Fruit fly (Drosophila melanogaster) whole organism, prepupa: ENCODE measurements around the gene Pgant6.
A peak's percentile ranks its signal among the peaks of the same experiment; 100 is the strongest.

Experiments
- CG10631 ChIP-seq: fragments of 200-800 bp; sonication (Bioruptor generic); optimal IDR thresholded peaks from 2 replicates; lab custom pipeline; 2016; ENCODE audit warnings: missing biosample characterization, missing genetic modification characterization
- CG10669 ChIP-seq: fragments of 200-800 bp; sonication (Bioruptor generic); optimal IDR thresholded peaks from 3 replicates; lab custom pipeline; 2018; ENCODE audit warnings: missing biosample characterization, mild to moderate bottlenecking, missing genetic modification characterization, moderate library complexity
- CG11294 ChIP-seq: fragments of 200-800 bp; sonication (Bioruptor generic); IDR thresholded peaks from 2 replicates; pipeline ENCODE4 v1.3.6; 2022; ENCODE audit warnings: missing biosample characterization, missing genetic modification characterization
- CG11762 ChIP-seq: fragments of 200-800 bp; sonication (Bioruptor generic); optimal IDR thresholded peaks from 3 replicates; lab custom pipeline; 2016; ENCODE audit warnings: missing biosample characterization, missing genetic modification characterization; ENCODE audit not compliant: insufficient read depth
- CG11902 ChIP-seq: fragments of 200-800 bp; sonication (Bioruptor generic); optimal IDR thresholded peaks from 3 replicates; lab custom pipeline; 2016; ENCODE audit warnings: missing biosample characterization, missing genetic modification characterization
- CG1621 ChIP-seq: fragments of 200-800 bp; sonication (Bioruptor generic); optimal IDR thresholded peaks from 3 replicates; lab custom pipeline; 2018; ENCODE audit warnings: missing biosample characterization, mild to moderate bottlenecking, missing genetic modification characterization
- CG31627 ChIP-seq: fragments of 200-800 bp; sonication (Bioruptor generic); optimal IDR thresholded peaks from 3 replicates; lab custom pipeline; 2016; ENCODE audit warnings: missing biosample characterization, missing genetic modification characterization
- CG32006 ChIP-seq: fragments of 200-800 bp; sonication (Bioruptor generic); optimal IDR thresholded peaks from 3 replicates; lab custom pipeline; 2017; ENCODE audit warnings: missing biosample characterization, mild to moderate bottlenecking, missing genetic modification characterization
- CG34406 ChIP-seq: fragments of 200-800 bp; sonication (Bioruptor generic); optimal IDR thresholded peaks from 3 replicates; lab custom pipeline; 2016; ENCODE audit warnings: missing biosample characterization, missing genetic modification characterization
- CG4318 ChIP-seq: fragments of 200-800 bp; sonication (Bioruptor generic); optimal IDR thresholded peaks from 3 replicates; lab custom pipeline; 2017; ENCODE audit warnings: missing biosample characterization, mild to moderate bottlenecking, missing genetic modification characterization
- CG6163 ChIP-seq: fragments of 200-800 bp; sonication (Bioruptor generic); IDR thresholded peaks from 3 replicates; pipeline ENCODE4 v1.3.6; 2022; ENCODE audit warnings: missing biosample characterization, missing genetic modification characterization
- CG6276 ChIP-seq: fragments of 200-800 bp; sonication (Bioruptor generic); optimal IDR thresholded peaks from 2 replicates; lab custom pipeline; 2017; ENCODE audit warnings: missing biosample characterization, mild to moderate bottlenecking, missing genetic modification characterization
- CG6792 ChIP-seq: fragments of 200-800 bp; sonication (Bioruptor generic); optimal IDR thresholded peaks from 3 replicates; lab custom pipeline; 2016; ENCODE audit warnings: missing biosample characterization, missing genetic modification characterization
- CG6808 ChIP-seq: fragments of 200-800 bp; sonication (Bioruptor generic); optimal IDR thresholded peaks from 3 replicates; lab custom pipeline; 2017; ENCODE audit warnings: missing biosample characterization, missing genetic modification characterization, mild to moderate bottlenecking, moderate library complexity, missing genetic modification reagents
- CG6854 ChIP-seq: fragments of 200-800 bp; sonication (Bioruptor generic); optimal IDR thresholded peaks from 2 replicates; lab custom pipeline; 2017; ENCODE audit warnings: missing biosample characterization, mild to moderate bottlenecking, missing genetic modification characterization
- CG7368 ChIP-seq: fragments of 200-800 bp; sonication (Bioruptor generic); optimal IDR thresholded peaks from 3 replicates; lab custom pipeline; 2016; ENCODE audit warnings: missing biosample characterization, missing genetic modification characterization
- CG8119 ChIP-seq: fragments of 200-800 bp; sonication (Bioruptor generic); IDR thresholded peaks from 3 replicates; pipeline ENCODE4 v1.3.6; 2022; ENCODE audit warnings: missing biosample characterization, missing genetic modification characterization
- CG8319 ChIP-seq: fragments of 200-800 bp; sonication (Bioruptor generic); optimal IDR thresholded peaks from 3 replicates; lab custom pipeline; 2016; ENCODE audit warnings: missing biosample characterization, missing genetic modification characterization
- CG8632 ChIP-seq: fragments of 200-800 bp; sonication (Bioruptor generic); optimal IDR thresholded peaks from 3 replicates; lab custom pipeline; 2016; ENCODE audit warnings: missing biosample characterization, missing genetic modification characterization
- CG9139 ChIP-seq: fragments of 200-800 bp; sonication (Bioruptor generic); optimal IDR thresholded peaks from 3 replicates; lab custom pipeline; 2017; ENCODE audit warnings: missing biosample characterization, mild to moderate bottlenecking, missing genetic modification characterization
- Eip75B ChIP-seq: fragments of 200-800 bp; sonication (Bioruptor generic); optimal IDR thresholded peaks from 3 replicates; lab custom pipeline; 2016; ENCODE audit warnings: missing biosample characterization, missing genetic modification characterization
- Eip78C ChIP-seq: fragments of 200-800 bp; sonication (Bioruptor generic); peaks from one replicate; lab custom pipeline; 2016; ENCODE audit warnings: missing biosample characterization, missing genetic modification characterization
- Eip93F ChIP-seq: fragments of 200-800 bp; sonication (Bioruptor generic); optimal IDR thresholded peaks from 2 replicates; lab custom pipeline; 2016; ENCODE audit warnings: missing biosample characterization, mild to moderate bottlenecking, missing genetic modification characterization
- Hr38 ChIP-seq: sonication (Bioruptor generic); optimal IDR thresholded peaks from 2 replicates; lab custom pipeline; 2016; ENCODE audit warnings: missing biosample characterization, missing genetic modification characterization
- Hr4 ChIP-seq: fragments of 200-800 bp; sonication (Bioruptor generic); optimal IDR thresholded peaks from 3 replicates; lab custom pipeline; 2016; ENCODE audit warnings: missing biosample characterization, missing genetic modification characterization
- Lpt ChIP-seq: fragments of 200-800 bp; sonication (Bioruptor generic); optimal IDR thresholded peaks from 3 replicates; lab custom pipeline; 2016; ENCODE audit warnings: missing biosample characterization, missing genetic modification characterization
- Met ChIP-seq: fragments of 200-800 bp; sonication (Bioruptor generic); optimal IDR thresholded peaks from 3 replicates; lab custom pipeline; 2016; ENCODE audit warnings: missing biosample characterization, missing genetic modification characterization
- Smox ChIP-seq: fragments of 200-800 bp; sonication (Bioruptor generic); optimal IDR thresholded peaks from 3 replicates; lab custom pipeline; 2016; ENCODE audit warnings: missing biosample characterization, missing genetic modification characterization
- Sox102F ChIP-seq: fragments of 200-800 bp; sonication (Bioruptor generic); optimal IDR thresholded peaks from 2 replicates; lab custom pipeline; 2016; ENCODE audit warnings: missing biosample characterization, mild to moderate bottlenecking, missing genetic modification characterization
- Sox14 ChIP-seq: fragments of 200-800 bp; sonication (Bioruptor generic); optimal IDR thresholded peaks from 3 replicates; lab custom pipeline; 2016; ENCODE audit warnings: missing biosample characterization, missing genetic modification characterization
- Sox15 ChIP-seq: fragments of 200-800 bp; sonication (Bioruptor generic); optimal IDR thresholded peaks from 3 replicates; lab custom pipeline; 2016; ENCODE audit warnings: missing biosample characterization, missing genetic modification characterization
- acj6 ChIP-seq: fragments of 200-800 bp; sonication (Bioruptor generic); optimal IDR thresholded peaks from 3 replicates; lab custom pipeline; 2016; ENCODE audit warnings: missing biosample characterization, missing genetic modification characterization
- cyc ChIP-seq: fragments of 200-800 bp; sonication (Bioruptor generic); optimal IDR thresholded peaks from 3 replicates; lab custom pipeline; 2016; ENCODE audit warnings: missing biosample characterization, missing genetic modification characterization
- dac ChIP-seq: fragments of 200-800 bp; sonication (Bioruptor generic); optimal IDR thresholded peaks from 2 replicates; lab custom pipeline; 2017; ENCODE audit warnings: missing biosample characterization, mild to moderate bottlenecking, missing genetic modification characterization
- dsx ChIP-seq: fragments of 200-800 bp; optimal IDR thresholded peaks from 3 replicates; lab custom pipeline; 2019; ENCODE audit warnings: missing biosample characterization, mild to moderate bottlenecking, missing genetic modification characterization, moderate library complexity; ENCODE audit not compliant: poor library complexity, severe bottlenecking
- esn ChIP-seq: fragments of 200-800 bp; sonication (Bioruptor generic); optimal IDR thresholded peaks from 2 replicates; lab custom pipeline; 2016; ENCODE audit warnings: missing biosample characterization, mild to moderate bottlenecking, missing genetic modification characterization, moderate library complexity
- fd59A ChIP-seq: fragments of 200-800 bp; sonication (Bioruptor generic); optimal IDR thresholded peaks from 2 replicates; lab custom pipeline; 2017; ENCODE audit warnings: missing biosample characterization, mild to moderate bottlenecking, missing genetic modification characterization, missing genetic modification reagents
- fkh ChIP-seq: fragments of 200-800 bp; sonication (Bioruptor generic); optimal IDR thresholded peaks from 3 replicates; lab custom pipeline; 2017; ENCODE audit warnings: missing biosample characterization, mild to moderate bottlenecking, missing genetic modification characterization, moderate library complexity
- lz ChIP-seq: fragments of 200-800 bp; sonication (Bioruptor generic); optimal IDR thresholded peaks from 3 replicates; lab custom pipeline; 2016; ENCODE audit warnings: missing biosample characterization, missing genetic modification characterization
- net ChIP-seq: fragments of 200-800 bp; sonication (Bioruptor generic); optimal IDR thresholded peaks from 3 replicates; lab custom pipeline; 2016; ENCODE audit warnings: missing biosample characterization, missing genetic modification characterization
- pdm3 ChIP-seq: fragments of 200-800 bp; sonication (Bioruptor generic); optimal IDR thresholded peaks from 3 replicates; lab custom pipeline; 2016; ENCODE audit warnings: missing biosample characterization, missing genetic modification characterization
- salr ChIP-seq, 2 experiments: fragments of 200-800 bp; sonication (Bioruptor generic); optimal IDR thresholded peaks; 3 replicates each; lab custom pipeline; 2016 to 2018; ENCODE audit warnings: missing biosample characterization in 2 of 2, missing genetic modification characterization in 2 of 2, mild to moderate bottlenecking in 1 of 2
- spab ChIP-seq: fragments of 200-800 bp; sonication (Bioruptor generic); optimal IDR thresholded peaks from 2 replicates; lab custom pipeline; 2017; ENCODE audit warnings: missing biosample characterization, mild to moderate bottlenecking, missing genetic modification characterization, missing genetic modification reagents
- ss ChIP-seq, 2 experiments: fragments of 200-800 bp; sonication (Bioruptor generic); optimal IDR thresholded peaks; 2 replicates in 1 of 2; 3 replicates in 1 of 2; lab custom pipeline; 2017 to 2018; ENCODE audit warnings: mild to moderate bottlenecking in 2 of 2, missing biosample characterization in 2 of 2, missing genetic modification characterization in 2 of 2, moderate library complexity in 1 of 2
- topi ChIP-seq: fragments of 200-800 bp; sonication (Bioruptor generic); optimal IDR thresholded peaks from 3 replicates; lab custom pipeline; 2016; ENCODE audit warnings: missing biosample characterization, missing genetic modification characterization
- vri ChIP-seq: fragments of 200-800 bp; sonication (Bioruptor generic); optimal IDR thresholded peaks from 3 replicates; lab custom pipeline; 2016; ENCODE audit warnings: missing biosample characterization, mild to moderate bottlenecking, missing genetic modification characterization

Pgant6 gene

DNA sequence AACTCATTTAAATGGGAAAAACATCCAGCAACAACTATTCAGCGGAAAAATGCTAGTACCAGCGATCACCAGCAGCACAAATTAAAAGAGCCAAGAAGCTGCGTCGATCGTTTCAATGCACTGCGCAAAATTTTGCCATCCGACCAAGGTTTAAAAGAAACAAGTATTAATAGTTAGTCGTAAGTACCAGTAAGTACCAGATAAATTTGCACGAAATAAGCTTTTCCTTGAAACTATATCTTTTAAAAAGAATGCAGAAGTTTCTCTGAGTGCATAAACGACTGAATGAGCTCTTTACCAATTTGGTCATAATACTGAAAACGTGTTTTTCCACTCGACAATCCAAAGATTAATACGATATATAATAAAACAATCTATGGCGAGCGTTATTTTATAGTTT is 48.8 kb upstream of the Pgant6 start (continued):
- peak; percentile 49 for TF ChIP-seq acj6 (GFP tag; lab: Kevin White, UChicago)
- no peak for TF ChIP-seq Sox102F
- peak; percentile 64 for TF ChIP-seq CG8119
- peak; percentile 5 for TF ChIP-seq Lpt (GFP tag; lab: Kevin White, UChicago)
- TF ChIP-seq dsx (GFP tag; lab: Kevin White, UChicago), result no peak
- TF ChIP-seq fkh (GFP tag; lab: Kevin White, UChicago), result no peak
- peak; percentile 53 for TF ChIP-seq pdm3 (GFP tag; lab: Kevin White, UChicago)
- peak; percentile 81 for TF ChIP-seq Hr4 (GFP tag; lab: Kevin White, UChicago)
- no peak for TF ChIP-seq CG1621 (tag; lab: Kevin White, UChicago)
- peak; percentile 35 for TF ChIP-seq lz (GFP tag; lab: Kevin White, UChicago)
- TF ChIP-seq Eip78C, result peak; percentile 72
- TF ChIP-seq CG32006 (GFP tag; lab: Kevin White, UChicago), result peak; percentile 71
- TF ChIP-seq CG10631 (GFP tag; lab: Kevin White, UChicago), result peak; percentile 41
- TF ChIP-seq CG31627 (GFP tag; lab: Kevin White, UChicago), result peak; percentile 52
- TF ChIP-seq Eip93F (GFP tag; lab: Kevin White, UChicago), result no peak
- peak; percentile 9 for TF ChIP-seq CG10669 (GFP tag; lab: Kevin White, UChicago)
- no peak for TF ChIP-seq CG8632
- no peak for TF ChIP-seq CG11902 (GFP tag; lab: Kevin White, UChicago)
- no peak for TF ChIP-seq CG7368 (GFP tag; lab: Kevin White, UChicago)
- peak; percentile 59 for TF ChIP-seq CG4318 (GFP tag; lab: Kevin White, UChicago)
- no peak for TF ChIP-seq CG6854
- no peak for TF ChIP-seq vri (GFP tag; lab: Kevin White, UChicago)
- TF ChIP-seq Met (GFP tag; lab: Kevin White, UChicago), result peak; percentile 33
- no peak for TF ChIP-seq spab (GFP tag; lab: Kevin White, UChicago)
- TF ChIP-seq CG6792, result no peak
- no peak for TF ChIP-seq CG6808 (GFP tag; lab: Kevin White, UChicago)
- TF ChIP-seq CG9139 (GFP tag; lab: Kevin White, UChicago), result no peak
- peak; percentile 20 for TF ChIP-seq Eip75B (GFP tag; lab: Kevin White, UChicago)
- TF ChIP-seq CG6163 (GFP tag; lab: Robert Waterston, UW), result peak; percentile 83
- no peak for TF ChIP-seq Hr38 (GFP tag; lab: Kevin White, UChicago)
- TF ChIP-seq CG11294, result peak; percentile 61; the same call in 1 of the 2 replicates
- no peak for TF ChIP-seq cyc
- TF ChIP-seq fd59A (GFP tag; lab: Kevin White, UChicago), result no peak
- TF ChIP-seq salr (GFP tag; optimal IDR thresholded peaks at IDR 0.05; lab: Kevin White, UChicago), result peak in 1 of 2 experiments; percentile 7
- TF ChIP-seq Sox15 (GFP tag; lab: Kevin White, UChicago), result no peak

DNA sequence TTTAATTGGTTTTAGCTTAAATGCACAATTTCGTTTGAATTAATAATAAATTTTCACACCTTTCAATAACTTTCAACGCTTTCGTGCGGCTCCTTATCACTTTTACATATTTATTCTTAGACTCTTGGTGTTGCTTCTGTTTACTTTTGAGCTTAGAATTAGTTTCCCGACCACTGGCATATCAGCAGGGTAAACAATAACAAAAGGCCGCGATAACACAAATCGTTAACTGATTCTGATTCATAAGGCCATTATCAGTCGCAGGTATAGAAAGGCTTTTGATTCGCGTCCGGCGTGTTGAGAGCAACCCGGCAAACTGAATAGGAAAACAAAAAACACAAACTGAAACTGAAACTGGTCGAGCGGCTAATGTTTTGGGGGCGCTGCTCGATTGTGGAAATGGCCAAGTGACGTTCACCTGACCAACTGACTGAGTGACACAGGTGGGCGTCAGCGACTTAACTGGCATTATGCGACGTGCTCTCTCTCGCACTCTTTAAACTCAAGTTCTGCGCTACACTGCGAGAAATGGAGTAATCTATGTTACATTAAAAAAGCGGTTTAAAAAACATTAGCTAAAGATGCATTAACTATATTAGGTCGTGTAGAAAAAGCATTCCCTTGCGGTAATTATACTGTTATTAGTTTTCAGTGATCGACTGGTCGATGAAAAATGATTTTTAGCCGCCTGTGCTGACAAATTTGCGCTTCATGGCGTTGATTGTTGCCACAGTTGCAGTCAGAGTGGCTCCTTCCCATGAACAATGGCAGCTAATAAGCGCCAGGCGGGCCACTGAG is 47.5 kb upstream of the Pgant6 start:
- TF ChIP-seq CG34406 (no peak), Smox (no peak), Lpt (GFP tag; lab: Kevin White, UChicago) (no peak), Met (GFP tag; lab: Kevin White, UChicago) (no peak), CG6854 (no peak), salr (GFP tag; optimal IDR thresholded peaks at IDR 0.05; lab: Kevin White, UChicago) (no peak), CG11902 (GFP tag; lab: Kevin White, UChicago) (no peak), ss (GFP tag; optimal IDR thresholded peaks at IDR 0.05; lab: Kevin White, UChicago) (no peak), esn (no peak), CG8632 (no peak), topi (GFP tag; lab: Kevin White, UChicago) (no peak), CG9139 (GFP tag; lab: Kevin White, UChicago) (no peak), vri (GFP tag; lab: Kevin White, UChicago) (no peak), CG31627 (GFP tag; lab: Kevin White, UChicago) (no peak), acj6 (GFP tag; lab: Kevin White, UChicago) (peak; percentile 4), CG6276 (GFP tag; lab: Kevin White, UChicago) (peak; percentile 17), lz (GFP tag; lab: Kevin White, UChicago) (no peak), net (GFP tag; lab: Kevin White, UChicago) (no peak), CG8319 (GFP tag; lab: Kevin White, UChicago) (no peak), fd59A (GFP tag; lab: Kevin White, UChicago) (no peak), CG6808 (GFP tag; lab: Kevin White, UChicago) (no peak), CG32006 (GFP tag; lab: Kevin White, UChicago) (peak; percentile 66), Sox14 (GFP tag; lab: Kevin White, UChicago) (peak; percentile 18), dac (GFP tag; lab: Kevin White, UChicago) (no peak), Hr38 (GFP tag; lab: Kevin White, UChicago) (no peak), CG11762 (GFP tag; lab: Kevin White, UChicago) (no peak), pdm3 (GFP tag; lab: Kevin White, UChicago) (peak; percentile 27), Eip75B (GFP tag; lab: Kevin White, UChicago) (no peak)
